Fruit fly (Drosophila melanogaster) whole organism, larva: ENCODE results near the gene IP3K2.
A peak's percentile ranks its signal among the peaks of the same experiment; 100 is the strongest.

ENCODE experiments used
- noc ChIP-seq: fragments of 200-800 bp; sonication (Bioruptor generic); optimal IDR thresholded peaks from 3 replicates; lab custom pipeline; 2019; ENCODE audit warnings: missing biosample characterization, mild to moderate bottlenecking, missing genetic modification characterization, moderate library complexity

The IP3K2 gene

DNA sequence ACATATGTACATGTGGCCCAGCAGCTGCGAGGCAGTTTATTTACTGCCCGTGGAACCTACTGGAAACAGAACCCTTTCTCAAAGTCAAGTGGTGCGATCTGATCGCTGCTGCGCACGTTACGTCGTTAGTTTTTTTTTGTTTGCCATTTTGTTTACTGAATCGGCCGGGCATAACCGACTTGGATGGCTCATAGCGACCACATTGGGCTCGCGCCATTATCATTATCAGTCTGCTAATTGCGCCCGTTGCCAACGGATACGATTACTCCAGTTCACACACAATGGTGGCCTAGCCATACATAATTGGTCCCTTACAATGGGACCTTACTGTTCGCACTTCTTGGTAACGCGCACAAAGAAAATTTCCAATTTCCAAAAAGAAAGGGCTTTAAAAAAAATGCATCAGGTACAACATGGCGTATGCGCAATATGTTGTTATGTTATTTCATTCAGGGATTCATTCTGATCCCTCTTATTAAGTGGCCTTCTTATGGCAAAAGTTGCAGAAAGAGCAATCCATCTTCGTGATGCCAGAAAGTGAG is 29.3 kb downstream of the IP3K2 start:
- TF ChIP-seq noc: peak; percentile 61

DNA sequence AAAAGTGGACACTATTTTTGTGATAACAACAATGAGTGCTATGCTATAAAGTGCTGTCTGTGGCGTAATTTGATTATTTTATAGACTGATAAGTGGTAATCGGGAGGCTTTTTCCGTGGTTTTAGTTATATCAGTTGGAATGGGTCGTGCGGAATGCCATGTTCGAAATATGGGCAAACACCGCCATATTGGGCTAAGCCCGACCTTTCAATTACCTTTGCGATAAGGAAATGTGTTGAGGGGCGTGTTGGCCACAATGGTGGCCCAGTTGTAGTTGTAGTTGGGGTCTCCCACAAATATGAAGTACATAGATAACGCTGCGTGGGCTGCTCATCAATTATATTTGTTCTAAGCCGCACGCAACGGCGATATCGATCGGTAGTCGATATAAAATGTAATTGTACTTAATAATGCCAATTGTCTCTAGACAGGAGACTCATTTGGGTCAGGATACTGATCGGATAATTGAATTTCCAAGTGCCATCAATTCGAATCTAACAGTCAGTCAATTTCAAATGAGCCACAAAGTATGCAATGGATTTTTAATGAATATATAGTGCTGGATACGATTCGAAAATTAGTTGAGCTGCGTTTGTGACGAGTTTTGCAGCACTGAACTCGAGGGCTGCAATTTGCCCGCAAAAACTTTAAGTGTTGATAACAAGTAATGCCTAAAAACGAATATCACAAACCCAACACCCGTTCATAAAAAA is 31.2 kb downstream of the IP3K2 start:
- peak; percentile 52 for TF ChIP-seq noc

DNA sequence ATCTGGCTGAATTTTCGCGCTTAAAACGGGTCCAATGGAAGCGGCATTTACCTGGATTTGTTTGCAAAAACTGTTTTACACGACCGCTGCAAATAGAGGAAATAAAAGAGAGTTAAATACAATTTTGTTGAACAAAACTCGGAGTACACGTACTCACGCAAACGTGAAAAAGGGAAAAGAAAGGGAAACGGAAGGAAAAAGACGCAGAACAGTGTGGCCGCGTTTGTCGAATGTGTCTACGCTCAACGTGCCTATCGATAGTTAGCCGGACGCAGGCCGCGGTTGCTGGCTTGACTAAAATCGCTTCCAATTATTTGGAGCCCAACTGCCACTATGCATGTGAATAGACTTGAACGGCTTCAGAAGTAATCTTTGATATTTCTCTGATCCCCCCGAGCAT is 34.0 kb downstream of the IP3K2 start, which contains the start of gene RpS15Aa:
RpS15Aa (minus strand) TSS at position 252 of the 400 bp plus-strand sequence.
- peak; percentile 51 for TF ChIP-seq noc

DNA sequence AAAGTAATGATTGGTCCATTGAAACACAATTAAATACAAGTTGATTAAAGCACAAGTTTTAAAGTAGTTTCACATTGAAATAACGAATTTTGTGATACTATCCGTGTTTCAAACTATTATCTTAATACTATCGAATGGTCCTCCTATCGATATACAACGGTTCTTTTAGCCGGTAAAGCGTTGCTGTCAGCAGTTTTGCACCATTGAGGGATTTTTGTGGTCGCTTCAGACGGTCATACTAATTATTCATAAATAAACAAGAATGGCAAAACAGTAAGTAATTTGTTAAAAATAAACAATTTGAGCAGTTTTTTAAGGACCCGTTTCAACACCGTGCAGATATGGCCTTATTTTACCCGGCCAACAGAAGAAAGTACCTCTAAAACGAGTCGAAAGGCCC is 34.7 kb downstream of the IP3K2 start, which contains the start of gene CG15747:
CG15747 (plus strand) TSS at position 206 of the 400 bp plus-strand sequence.
- TF ChIP-seq noc: no peak

DNA sequence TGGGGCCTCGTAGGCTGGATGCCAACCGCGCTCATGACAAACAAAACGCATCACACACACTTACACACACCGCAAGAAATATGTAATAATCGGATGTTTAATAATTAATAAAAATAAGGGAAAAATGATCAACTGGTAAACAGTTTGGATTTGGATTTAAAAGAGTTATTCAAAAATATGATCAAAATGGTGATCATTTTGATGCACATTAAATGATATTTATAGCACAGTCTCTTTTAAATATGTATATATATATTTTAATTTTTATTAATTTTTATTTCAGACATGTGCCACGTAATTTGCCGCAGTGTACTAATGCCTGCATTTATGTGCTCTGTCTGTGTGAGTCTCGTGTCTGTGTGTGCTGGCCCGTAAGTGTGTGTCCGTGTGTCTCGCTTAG is 41.9 kb downstream of the IP3K2 start:
- no peak for TF ChIP-seq noc

DNA sequence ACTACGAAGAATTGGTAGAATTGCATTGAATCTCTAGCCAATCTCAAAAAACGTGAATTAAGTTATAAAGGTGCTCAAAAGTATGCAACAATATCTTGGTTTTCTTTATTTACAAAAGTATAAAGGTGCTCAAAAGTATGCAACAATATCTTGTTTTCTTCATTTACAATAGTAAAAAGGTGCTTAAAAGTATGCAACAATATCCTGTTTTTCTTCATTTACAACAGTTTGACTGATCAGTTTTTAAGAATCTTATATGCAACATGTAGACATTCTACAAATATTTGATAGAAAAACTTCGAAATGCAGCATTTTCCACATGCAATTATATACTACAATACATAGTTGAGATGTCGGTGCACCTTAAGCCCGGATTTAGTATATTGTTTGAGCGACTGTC is 43.6 kb downstream of the IP3K2 start:
- no peak for TF ChIP-seq noc

DNA sequence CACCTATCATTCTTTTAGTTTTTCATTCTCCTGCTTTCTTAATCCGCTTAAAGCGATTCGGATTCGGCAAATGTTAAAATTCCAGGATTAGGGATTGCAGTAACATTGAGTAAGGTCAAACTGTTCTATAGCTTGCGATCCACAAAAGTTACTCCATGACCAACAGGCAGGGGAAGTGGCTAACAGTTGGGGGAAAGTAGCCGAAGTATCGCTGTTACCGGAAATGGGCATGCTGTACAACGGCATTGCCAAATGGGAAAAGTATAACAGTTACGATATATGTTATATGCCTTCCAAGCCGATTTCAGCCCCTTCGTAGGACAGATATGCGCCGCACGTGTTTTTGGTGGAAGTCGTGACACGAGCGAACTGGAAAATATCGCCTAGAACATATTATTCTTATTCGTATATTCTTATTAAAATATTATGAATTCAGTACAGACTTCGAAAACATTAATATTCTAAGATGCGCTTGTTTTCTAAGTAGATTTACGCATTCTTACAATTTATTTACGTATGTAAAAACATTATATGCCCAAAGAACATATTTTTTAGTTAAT is 54.9 kb downstream of the IP3K2 start:
- no peak for TF ChIP-seq noc

DNA sequence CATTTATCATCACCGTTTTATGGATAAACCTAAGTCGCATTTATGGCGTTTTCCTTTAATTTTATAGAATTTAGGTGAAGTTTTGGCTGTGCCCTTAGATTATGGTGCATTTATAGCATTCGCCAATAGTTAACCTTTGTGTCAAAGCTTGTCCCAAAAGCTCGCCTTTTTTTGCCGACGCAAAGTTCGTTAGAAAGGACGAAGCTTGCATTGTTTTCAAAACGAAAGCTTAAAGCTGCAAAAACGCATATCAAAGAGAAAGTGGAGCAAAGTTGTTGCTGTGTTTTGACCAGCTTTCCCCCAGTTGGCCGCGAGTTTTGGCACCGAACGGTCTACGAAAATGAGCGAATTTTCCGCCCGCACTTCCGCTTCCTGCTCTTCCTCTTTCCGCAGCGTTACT is 55.5 kb downstream of the IP3K2 start, which contains the start of gene Syt12:
Syt12 (plus strand) TSS at position 301 of the 400 bp plus-strand sequence.
- TF ChIP-seq noc: no peak

DNA sequence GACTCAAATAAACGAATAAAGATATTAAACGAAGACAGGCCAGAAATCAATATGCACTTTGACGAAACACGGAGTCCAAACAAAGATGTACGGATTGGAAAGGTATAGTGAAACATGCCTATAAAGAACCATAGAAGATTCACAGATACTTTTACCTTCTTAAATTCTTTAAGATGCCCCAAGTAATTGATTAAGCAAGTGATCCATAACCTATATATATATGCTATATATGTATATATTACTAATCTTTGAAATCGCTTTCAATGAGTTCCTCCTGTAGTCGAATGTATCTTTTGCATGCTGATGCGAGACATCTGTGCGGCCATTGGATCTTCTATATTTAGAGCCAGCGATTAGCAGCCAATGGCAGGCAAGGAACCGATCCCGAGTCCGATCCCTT is 64.7 kb downstream of the IP3K2 start, which contains the start of gene dmrt11E:
dmrt11E (plus strand) TSS at position 43 of the 400 bp plus-strand sequence.
- no peak for TF ChIP-seq noc

DNA sequence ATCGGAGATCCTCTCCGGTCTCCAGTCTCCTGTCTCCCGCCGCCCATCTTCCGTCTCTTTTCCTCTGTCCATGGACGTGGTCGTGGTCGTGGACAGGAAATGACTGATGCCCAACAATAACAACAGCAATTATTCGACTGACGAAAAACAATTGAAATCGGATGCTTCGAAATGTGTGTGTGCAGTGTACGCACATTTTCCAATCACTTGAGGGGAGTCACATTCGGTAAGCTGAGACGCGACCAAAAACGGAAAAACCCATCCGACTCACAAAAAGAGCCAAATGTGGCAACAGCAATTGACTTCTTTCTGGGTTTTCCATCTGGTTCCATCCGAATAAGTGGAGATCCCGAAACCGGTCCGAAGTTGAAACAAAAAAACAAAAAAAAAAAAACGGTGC is 66.0 kb downstream of the IP3K2 start:
- TF ChIP-seq noc: no peak

DNA sequence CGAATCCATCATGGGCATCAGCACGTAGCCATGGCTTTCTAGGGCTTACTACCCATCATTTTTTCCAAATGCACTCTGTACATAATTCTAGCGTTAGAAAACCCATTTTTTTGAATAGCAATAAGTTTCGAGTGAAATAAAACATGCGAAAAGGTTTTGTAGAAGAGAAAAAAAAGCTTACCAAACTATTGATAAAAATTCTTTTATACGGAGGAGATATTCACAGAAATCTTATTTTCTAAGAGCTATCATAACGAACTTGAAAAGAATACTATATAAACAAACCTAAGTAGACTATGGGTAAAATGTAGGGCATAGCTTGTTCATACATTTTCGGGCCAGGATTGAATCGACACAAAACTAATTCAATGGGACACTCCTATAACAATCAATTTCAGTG is 66.9 kb downstream of the IP3K2 start, which contains the start of gene CG1640:
CG1640 (plus strand) TSS at position 301 of the 400 bp plus-strand sequence.
- TF ChIP-seq noc: no peak

DNA sequence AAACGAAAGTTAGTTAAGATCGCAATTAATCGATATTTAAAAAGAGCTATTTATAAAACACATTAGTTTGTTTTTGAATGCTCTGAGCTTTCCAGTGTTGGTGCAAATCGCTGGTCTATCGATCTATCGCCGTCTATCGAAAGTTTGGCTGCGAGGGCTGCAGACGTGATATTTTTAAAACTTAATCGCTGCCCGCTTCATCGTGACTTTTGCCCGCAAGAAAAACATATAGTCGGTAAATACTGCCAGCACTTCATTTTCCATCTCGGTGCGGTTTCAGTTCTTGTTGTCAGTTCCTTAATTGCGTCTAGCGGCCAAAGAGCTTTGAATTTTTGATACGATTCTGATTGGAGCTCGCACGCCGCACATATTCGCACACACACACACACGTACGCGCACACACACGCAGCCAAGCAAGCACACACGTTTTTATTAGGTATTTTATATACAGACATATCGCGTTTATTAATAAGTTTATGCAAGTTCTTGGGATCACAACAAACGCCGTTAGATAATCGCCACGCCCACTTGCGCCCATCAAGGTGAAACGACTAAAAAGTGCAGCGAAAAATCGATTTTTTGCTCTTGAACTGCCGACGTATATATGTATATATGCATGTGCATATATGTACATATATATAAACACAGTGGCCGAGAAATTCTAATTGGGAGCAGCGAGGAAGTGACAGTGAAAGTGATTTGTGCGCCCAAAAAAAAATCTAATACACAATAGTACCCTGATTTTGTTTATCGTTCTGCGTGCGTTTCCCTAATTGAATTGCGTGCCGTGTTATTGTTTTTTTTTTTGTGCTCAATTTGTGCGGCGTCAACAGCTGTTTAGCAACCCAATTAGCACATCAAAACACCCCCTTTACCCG is 67.6 kb downstream of the IP3K2 start:
- peak; percentile 37 for TF ChIP-seq noc

DNA sequence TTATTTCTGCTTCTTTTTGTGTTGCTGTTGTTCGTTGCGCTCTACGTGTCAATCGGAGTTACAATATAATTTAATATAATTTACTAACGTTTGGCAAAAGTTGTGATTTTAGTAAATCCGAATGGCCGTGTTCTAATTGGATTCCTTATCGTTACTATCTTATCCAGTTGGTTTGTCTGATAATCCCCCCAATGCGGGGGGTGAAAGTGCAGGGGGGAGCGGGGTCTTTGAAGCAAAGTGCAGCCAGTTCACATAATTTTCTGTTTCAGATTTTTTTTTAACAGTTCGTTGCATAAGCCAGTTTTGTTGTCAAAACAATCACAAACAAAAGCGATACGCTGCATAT is 68.2 kb downstream of the IP3K2 start:
- no peak for TF ChIP-seq noc

DNA sequence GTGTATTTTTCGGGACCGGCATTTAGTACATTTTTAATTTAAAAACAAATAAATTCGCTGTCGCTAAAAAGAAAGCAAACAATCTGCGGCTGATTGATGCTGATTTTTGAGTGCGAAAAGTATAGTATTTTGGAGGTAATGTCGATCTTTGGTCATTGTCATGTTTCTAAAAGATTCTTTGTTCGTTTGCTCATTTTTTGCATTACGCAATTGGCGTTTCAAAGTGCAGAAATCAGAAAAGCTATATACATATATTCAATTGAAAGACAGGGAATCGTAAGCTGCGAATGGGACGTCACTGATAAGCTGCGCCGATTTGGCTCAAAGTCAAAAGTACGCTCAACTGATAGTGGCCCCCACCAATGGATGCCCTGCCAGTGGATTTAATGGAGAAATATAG is 69.1 kb downstream of the IP3K2 start:
- TF ChIP-seq noc: no peak

DNA sequence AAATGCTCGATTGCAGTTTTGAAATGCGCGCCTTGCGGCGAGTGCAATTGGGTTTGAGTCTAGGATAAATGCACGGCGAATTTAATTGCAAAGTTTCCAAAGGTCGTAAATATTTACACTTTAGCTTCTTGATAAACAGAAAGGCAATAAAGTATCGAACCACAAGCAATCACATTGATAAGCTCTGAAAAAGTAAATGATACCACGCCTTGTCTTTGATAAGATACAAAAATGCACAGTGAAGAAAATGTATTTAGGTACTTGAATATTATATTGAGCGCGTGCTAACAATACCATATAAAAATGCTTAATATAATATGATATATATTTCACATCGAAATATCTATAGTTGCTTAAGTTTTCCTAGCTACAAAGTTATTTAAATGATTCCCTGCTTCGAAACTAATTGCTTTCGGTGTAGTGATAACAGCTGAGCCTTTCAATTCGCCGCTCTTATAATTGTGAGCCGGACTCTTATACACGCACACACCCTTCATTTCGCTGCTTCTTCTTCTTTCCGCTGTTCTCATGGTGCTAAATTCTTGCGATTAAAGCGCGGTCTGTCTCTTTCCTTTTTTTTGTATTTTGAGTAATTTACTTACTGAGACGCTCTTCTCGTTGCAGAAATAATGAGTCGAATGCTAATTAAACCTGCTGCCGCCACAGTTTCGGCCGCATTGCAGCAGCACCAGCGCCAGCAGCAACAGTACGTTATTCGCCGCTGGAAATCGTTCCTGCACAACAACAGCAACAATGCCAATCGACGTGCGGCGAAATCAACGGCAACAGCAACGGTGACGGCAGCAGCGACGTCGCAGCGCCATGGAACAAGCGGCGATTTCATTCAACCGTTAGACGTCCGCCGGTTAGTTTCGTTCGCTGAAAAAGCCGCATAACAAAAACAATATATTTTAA is 70.1 kb downstream of the IP3K2 start:
- peak; percentile 63 for TF ChIP-seq noc

DNA sequence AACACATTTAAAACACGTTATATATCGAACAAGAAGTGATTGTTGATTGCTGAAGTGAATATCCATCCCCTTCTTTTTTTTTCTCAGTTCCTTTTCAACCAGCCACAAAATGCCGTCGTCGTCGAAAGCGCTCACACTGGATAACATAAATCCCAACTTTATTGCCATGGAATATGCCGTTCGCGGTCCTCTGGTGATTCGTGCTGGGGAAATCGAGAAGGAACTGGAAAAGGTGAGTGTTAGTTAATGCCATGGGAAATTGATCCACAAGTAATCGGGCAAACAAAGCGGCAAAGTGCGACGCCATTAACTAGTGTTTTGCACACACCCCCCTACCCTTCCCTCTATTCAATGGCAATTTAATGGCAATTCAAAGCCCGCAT is 70.7 kb downstream of the IP3K2 start:
- no peak for TF ChIP-seq noc
